Worm (Caenorhabditis elegans) whole organism, mixed stage, embryonic: ENCODE measurements around the gene F10A3.17.

ENCODE experiments used
- bed-3 ChIP-seq: fragments of 200-800 bp; sonication (Bioruptor generic); optimal IDR thresholded peaks from 3 replicates; lab custom pipeline; 2018; ENCODE audit warnings: mild to moderate bottlenecking, missing genetic modification characterization, moderate library complexity, missing compliant biosample characterization
- blmp-1 ChIP-seq: fragments of 150-350 bp; optimal IDR thresholded peaks from 2 replicates; lab custom pipeline; 2014; ENCODE audit warnings: missing biosample characterization, missing genetic modification characterization
- ceh-39 ChIP-seq: fragments of 150-350 bp; optimal IDR thresholded peaks from 2 replicates; lab custom pipeline; 2014; ENCODE audit warnings: missing biosample characterization, missing genetic modification characterization
- ceh-43 ChIP-seq: fragments of 200-800 bp; sonication (Bioruptor generic); optimal IDR thresholded peaks from 2 replicates; lab custom pipeline; 2018; ENCODE audit warnings: mild to moderate bottlenecking, missing genetic modification characterization, moderate library complexity, missing compliant biosample characterization
- ceh-83 ChIP-seq: fragments of 200-800 bp; sonication (Bioruptor generic); optimal IDR thresholded peaks from 2 replicates; lab custom pipeline; 2018; ENCODE audit warnings: mild to moderate bottlenecking, missing genetic modification characterization, missing compliant biosample characterization
- ces-1 ChIP-seq: fragments of 150-350 bp; optimal IDR thresholded peaks from 2 replicates; lab custom pipeline; 2014; ENCODE audit warnings: missing biosample characterization, missing genetic modification reagents, missing genetic modification characterization
- cnd-1 ChIP-seq: fragments of 200-800 bp; sonication (Bioruptor generic); optimal IDR thresholded peaks from 2 replicates; lab custom pipeline; 2018; ENCODE audit warnings: mild to moderate bottlenecking, missing genetic modification characterization, missing compliant biosample characterization
- drap-1 ChIP-seq: fragments of 200-800 bp; sonication (Bioruptor generic); optimal IDR thresholded peaks from 3 replicates; lab custom pipeline; 2018; ENCODE audit warnings: mild to moderate bottlenecking, missing genetic modification characterization, missing compliant biosample characterization
- elt-3 ChIP-seq: fragments of 150-350 bp; optimal IDR thresholded peaks from 2 replicates; lab custom pipeline; 2014; ENCODE audit warnings: missing biosample characterization, missing genetic modification characterization
- flh-1 ChIP-seq: fragments of 200-800 bp; sonication (Bioruptor generic); optimal IDR thresholded peaks from 2 replicates; lab custom pipeline; 2018; ENCODE audit warnings: mild to moderate bottlenecking, missing genetic modification characterization, moderate library complexity, missing compliant biosample characterization
- ham-2 ChIP-seq: fragments of 200-800 bp; sonication (Bioruptor generic); optimal IDR thresholded peaks from 2 replicates; lab custom pipeline; 2018; ENCODE audit warnings: mild to moderate bottlenecking, missing genetic modification characterization, missing compliant biosample characterization
- hlh-1 ChIP-seq: fragments of 150-350 bp; optimal IDR thresholded peaks from 2 replicates; lab custom pipeline; 2014; ENCODE audit warnings: missing biosample characterization, missing genetic modification reagents, missing genetic modification characterization
- lin-13 ChIP-seq: fragments of 150-350 bp; optimal IDR thresholded peaks from 2 replicates; lab custom pipeline; 2014; ENCODE audit warnings: missing biosample characterization, missing genetic modification characterization
- lin-32 ChIP-seq: fragments of 200-800 bp; sonication (Bioruptor generic); optimal IDR thresholded peaks from 2 replicates; lab custom pipeline; 2018; ENCODE audit warnings: mild to moderate bottlenecking, missing genetic modification characterization, missing compliant biosample characterization
- lsy-2 ChIP-seq: fragments of 150-350 bp; optimal IDR thresholded peaks from 2 replicates; lab custom pipeline; 2014; ENCODE audit warnings: missing biosample characterization, missing genetic modification characterization
- mab-5 ChIP-seq: fragments of 150-350 bp; optimal IDR thresholded peaks from 2 replicates; lab custom pipeline; 2014; ENCODE audit warnings: missing biosample characterization, missing genetic modification characterization
- mep-1 ChIP-seq: fragments of 150-350 bp; optimal IDR thresholded peaks from 2 replicates; lab custom pipeline; 2017; ENCODE audit warnings: missing biosample characterization, missing genetic modification reagents, missing genetic modification characterization, inconsistent platforms
- mls-2 ChIP-seq: sonication (generic microtip); optimal IDR thresholded peaks from 2 replicates; lab custom pipeline; 2016; ENCODE audit warnings: mild to moderate bottlenecking, missing genetic modification characterization, moderate library complexity, missing compliant biosample characterization
- nhr-12 ChIP-seq: fragments of 150-350 bp; optimal IDR thresholded peaks from 2 replicates; lab custom pipeline; 2014; ENCODE audit warnings: missing biosample characterization, missing genetic modification characterization
- nhr-2 ChIP-seq: fragments of 150-350 bp; optimal IDR thresholded peaks from 2 replicates; lab custom pipeline; 2014; ENCODE audit warnings: missing biosample characterization, missing genetic modification characterization
- nhr-237 ChIP-seq: fragments of 150-350 bp; optimal IDR thresholded peaks from 2 replicates; lab custom pipeline; 2014; ENCODE audit warnings: missing biosample characterization, missing genetic modification characterization
- nhr-28 ChIP-seq: fragments of 150-350 bp; optimal IDR thresholded peaks from 2 replicates; lab custom pipeline; 2014; ENCODE audit warnings: missing biosample characterization, missing genetic modification characterization
- nhr-76 ChIP-seq: sonication (generic microtip); optimal IDR thresholded peaks from 2 replicates; lab custom pipeline; 2017; ENCODE audit warnings: missing biosample characterization, missing genetic modification characterization
- pha-4 ChIP-seq: fragments of 150-350 bp; optimal IDR thresholded peaks from 2 replicates; lab custom pipeline; 2018; ENCODE audit warnings: missing biosample characterization, missing genetic modification reagents, missing genetic modification characterization
- sem-2 ChIP-seq: fragments of 200-800 bp; sonication (Bioruptor generic); optimal IDR thresholded peaks from 2 replicates; lab custom pipeline; 2018; ENCODE audit warnings: mild to moderate bottlenecking, missing genetic modification characterization, missing compliant biosample characterization
- snpc-4 ChIP-seq: fragments of 150-350 bp; optimal IDR thresholded peaks from 2 replicates; lab custom pipeline; 2014; ENCODE audit warnings: missing biosample characterization, missing genetic modification characterization
- sptf-1 ChIP-seq: sonication (generic microtip); optimal IDR thresholded peaks from 2 replicates; lab custom pipeline; 2017; ENCODE audit warnings: mild to moderate bottlenecking, missing genetic modification characterization, moderate library complexity, missing compliant biosample characterization
- unc-120 ChIP-seq: sonication (generic microtip); optimal IDR thresholded peaks from 2 replicates; lab custom pipeline; 2017; ENCODE audit warnings: missing genetic modification characterization, missing compliant biosample characterization; ENCODE audit not compliant: poor library complexity, severe bottlenecking
- unc-39 ChIP-seq: fragments of 150-350 bp; optimal IDR thresholded peaks from 2 replicates; lab custom pipeline; 2014; ENCODE audit warnings: missing biosample characterization, missing genetic modification characterization
- unc-62 ChIP-seq: fragments of 150-350 bp; optimal IDR thresholded peaks from 2 replicates; lab custom pipeline; 2014; ENCODE audit warnings: missing biosample characterization, missing genetic modification reagents, missing genetic modification characterization
- zip-8 ChIP-seq: fragments of 150-350 bp; optimal IDR thresholded peaks from 2 replicates; lab custom pipeline; 2014; ENCODE audit warnings: missing biosample characterization, missing genetic modification characterization
- ztf-11 ChIP-seq: fragments of 150-350 bp; optimal IDR thresholded peaks from 2 replicates; lab custom pipeline; 2014; ENCODE audit warnings: missing biosample characterization, missing genetic modification characterization

Gene F10A3.17

DNA sequence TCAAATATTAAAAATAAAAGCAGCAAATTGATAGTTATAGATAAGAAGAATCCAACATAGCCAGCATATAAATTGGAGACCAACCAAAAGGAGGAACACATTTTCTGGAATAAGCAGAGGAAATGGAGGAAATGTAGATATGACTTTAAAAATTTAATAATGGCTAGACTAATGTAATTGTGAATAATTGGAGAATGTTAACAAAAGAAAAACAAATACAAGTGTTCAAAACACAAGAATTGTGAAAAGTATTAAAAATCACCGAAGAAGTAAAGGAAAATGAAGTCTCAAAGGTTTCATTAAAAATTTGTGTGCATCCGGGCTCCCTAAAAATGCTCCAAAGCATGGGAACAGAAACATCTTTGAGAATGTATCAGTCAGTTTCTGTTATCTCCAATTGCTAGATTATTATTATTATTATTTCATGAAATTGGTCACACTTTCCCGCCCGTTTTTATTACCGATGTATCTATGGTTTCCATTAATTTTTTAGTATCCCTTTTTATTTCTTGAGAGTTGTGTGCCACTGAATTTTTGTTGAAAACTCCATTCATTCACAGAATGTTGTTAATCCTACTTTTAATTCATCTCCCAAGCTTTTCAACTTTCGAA, 2.7 kb upstream of the F10A3.17 start, which contains the start of the genes str-109 and F10A3.11:
Gene str-109 (minus strand): TSS at position 101 of the 612 bp plus-strand sequence.
Gene F10A3.11 (plus strand): TSS at position 562 of the 612 bp plus-strand sequence.
- TF ChIP-seq mab-5 (tag; lab: Kevin White, UChicago) (no peak), nhr-237 (tag; lab: Kevin White, UChicago) (no peak), ztf-11 (tag; lab: Kevin White, UChicago) (no peak), nhr-28 (tag; lab: Kevin White, UChicago) (no peak), snpc-4 (no peak), elt-3 (tag; lab: Kevin White, UChicago) (no peak), bed-3 (no peak)

DNA sequence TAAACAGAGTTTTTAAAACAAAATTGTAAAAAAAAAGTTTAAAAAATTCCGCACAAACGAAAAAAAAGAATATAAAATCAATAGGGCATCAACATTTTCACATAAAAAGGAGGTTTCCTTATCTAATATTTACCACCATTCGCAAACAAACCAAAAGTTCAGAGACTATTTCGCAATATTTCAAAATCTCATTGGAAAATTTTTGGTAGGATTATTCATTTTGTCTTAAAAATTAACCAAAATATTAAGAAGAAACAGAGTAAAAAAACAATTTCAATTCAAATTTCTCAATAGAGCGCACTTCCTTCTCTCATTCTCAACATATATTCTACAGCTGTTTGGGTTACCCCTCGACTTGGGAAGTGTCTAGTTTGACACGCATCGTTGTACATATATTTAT, 593 bp upstream of the F10A3.17 start:
- no peak for TF ChIP-seq flh-1 (GFP tag; lab: Kevin White, UChicago)
- TF ChIP-seq nhr-237 (tag; lab: Kevin White, UChicago) = no peak
- no peak for TF ChIP-seq unc-120 (tag; lab: Kevin White, UChicago)
- no peak for TF ChIP-seq ztf-11 (tag; lab: Kevin White, UChicago)
- TF ChIP-seq ceh-39 (tag; lab: Kevin White, UChicago) = no peak
- no peak for TF ChIP-seq sem-2 (GFP tag; lab: Kevin White, UChicago)
- TF ChIP-seq, all 35 proteins: peak for 0

DNA sequence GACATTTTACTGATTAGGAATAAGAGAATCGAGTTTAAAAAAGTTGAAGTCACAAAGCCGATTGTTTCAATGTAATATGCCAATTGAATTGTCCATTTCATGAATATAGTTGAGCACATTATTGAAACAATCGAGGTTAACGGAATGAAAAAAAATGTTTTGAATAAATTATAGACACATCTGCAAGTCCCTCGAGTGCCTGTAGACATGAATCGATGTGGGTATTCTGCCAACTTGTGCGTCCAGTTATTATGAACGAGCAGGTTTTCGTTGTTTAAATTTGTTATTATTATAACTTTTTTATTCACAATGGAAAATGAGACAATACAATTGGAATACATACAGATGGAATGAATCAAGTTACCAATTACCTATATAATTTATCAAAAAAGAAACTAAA, 1.1 kb downstream of the F10A3.17 start, which contains the start of gene str-99:
Gene str-99 (minus strand): TSS at position 101 of the 400 bp plus-strand sequence.
- TF ChIP-seq snpc-4 (no peak), nhr-76 (no peak), ceh-83 (no peak), sptf-1 (no peak), hlh-1 (tag; lab: Kevin White, UChicago) (no peak), drap-1 (GFP tag; lab: Kevin White, UChicago) (no peak), sem-2 (GFP tag; lab: Kevin White, UChicago) (no peak), unc-39 (tag; lab: Kevin White, UChicago) (no peak), unc-62 (GFP tag; lab: Kevin White, UChicago) (no peak), elt-3 (tag; lab: Kevin White, UChicago) (no peak)

DNA sequence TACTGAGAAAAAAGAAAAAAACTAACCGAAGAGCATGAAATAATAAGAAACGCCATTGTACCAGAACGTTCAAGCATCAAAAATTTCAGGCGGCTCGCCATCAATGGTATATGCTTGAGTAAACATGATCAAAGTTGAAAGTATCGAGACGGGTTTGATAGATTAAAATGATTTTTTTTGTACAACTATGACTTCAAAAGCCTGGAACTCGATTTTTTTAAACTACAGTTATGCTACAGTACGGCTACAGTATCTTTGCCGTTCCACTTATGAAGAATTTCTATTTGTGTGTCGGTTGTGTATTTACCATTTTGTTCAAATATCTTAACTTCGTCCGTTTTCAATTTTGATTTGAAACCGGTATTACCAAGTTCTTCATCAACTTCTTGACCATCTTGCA, 4.4 kb downstream of the F10A3.17 start, which contains the start of gene str-97:
Gene str-97 (minus strand): TSS at position 101 of the 400 bp plus-strand sequence.
- TF ChIP-seq lin-13 = no peak
- TF ChIP-seq ham-2 (GFP tag; lab: Kevin White, UChicago) = no peak
- no peak for TF ChIP-seq ceh-39 (tag; lab: Kevin White, UChicago)
- no peak for TF ChIP-seq ces-1 (GFP tag; lab: Kevin White, UChicago)
- TF ChIP-seq mls-2 (tag; lab: Kevin White, UChicago) = no peak
- TF ChIP-seq cnd-1 (tag; lab: Kevin White, UChicago) = no peak
- no peak for TF ChIP-seq drap-1 (GFP tag; lab: Kevin White, UChicago)
- no peak for TF ChIP-seq nhr-2 (tag; lab: Kevin White, UChicago)
- no peak for TF ChIP-seq nhr-12 (tag; lab: Kevin White, UChicago)
- TF ChIP-seq pha-4 (tag; lab: Kevin White, UChicago) = no peak
- TF ChIP-seq lsy-2 (tag; lab: Kevin White, UChicago) = no peak
- no peak for TF ChIP-seq ceh-43 (GFP tag; lab: Kevin White, UChicago)
- TF ChIP-seq zip-8 = no peak
- TF ChIP-seq unc-39 (tag; lab: Kevin White, UChicago) = no peak
- TF ChIP-seq mab-5 (tag; lab: Kevin White, UChicago) = no peak
- no peak for TF ChIP-seq lin-32 (GFP tag; lab: Kevin White, UChicago)
- TF ChIP-seq bed-3 = no peak
- no peak for TF ChIP-seq ztf-11 (tag; lab: Kevin White, UChicago)
- TF ChIP-seq mep-1 (tag; lab: Kevin White, UChicago) = no peak
- no peak for TF ChIP-seq nhr-76

DNA sequence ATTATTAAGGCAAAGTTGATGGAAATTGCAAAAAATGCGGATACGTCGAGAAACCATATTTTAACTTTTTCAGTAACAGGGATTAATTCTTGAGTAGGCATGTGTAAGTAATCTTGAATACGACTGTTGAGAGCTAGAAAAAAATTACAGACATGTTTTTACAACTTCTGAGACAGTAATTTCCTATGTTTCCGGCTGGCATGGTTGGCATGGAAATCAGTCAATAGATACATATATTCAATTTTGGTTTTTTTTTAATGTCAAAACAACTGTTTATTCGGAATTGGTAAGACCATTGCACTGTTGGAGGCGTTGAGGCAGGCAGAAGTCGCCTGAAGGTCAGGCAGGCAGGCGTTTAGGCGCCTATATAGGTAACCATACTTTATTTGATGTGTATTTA, 6.1 kb downstream of the F10A3.17 start, which contains the start of gene str-254:
Gene str-254 (minus strand): TSS at position 101 of the 400 bp plus-strand sequence.
- no peak for TF ChIP-seq blmp-1 (tag; lab: Kevin White, UChicago)
- no peak for TF ChIP-seq ceh-39 (tag; lab: Kevin White, UChicago)
- no peak for TF ChIP-seq pha-4 (tag; lab: Kevin White, UChicago)
- no peak for TF ChIP-seq nhr-28 (tag; lab: Kevin White, UChicago)
- TF ChIP-seq nhr-76 = no peak
- TF ChIP-seq ham-2 (GFP tag; lab: Kevin White, UChicago) = no peak
- TF ChIP-seq, all 35 proteins: peak for 0
